Worm (Caenorhabditis elegans): Measurements from ENCODE around the gene psmd-9.
A peak's percentile ranks its signal among the peaks of the same experiment; 100 is the strongest.

psmd-9 gene

ce11 chrII:6877881-6878280 lies 24.0 kb upstream of the psmd-9 start:
- TF ChIP-seq lin-13 (GFP tag; optimal IDR thresholded peaks at IDR 0.05): no peak
- peak; percentile 26 for TF ChIP-seq nhr-28 (tag; optimal IDR thresholded peaks at IDR 0.05)

- TF ChIP-seq ceh-44 (GFP tag; IDR thresholded peaks at IDR 0.05) (no peak), snpc-1.2 (GFP tag; IDR thresholded peaks at IDR 0.05) (no peak)
Observed at ce11 chrII:6880067-6880466, 21.8 kb upstream of the psmd-9 start, which contains the start of gene C44B7.7. C44B7.7 (minus strand) TSS chrII:6880167.

ce11 chrII:6882335-6882734 lies 19.6 kb upstream of the psmd-9 start:
- TF ChIP-seq aha-1 (tag) (peak; percentile 63), T26A8.4 (GFP tag; IDR thresholded peaks at IDR 0.05) (no peak), egl-43 (GFP tag; IDR thresholded peaks at IDR 0.05) (no peak), tra-1 (GFP tag; IDR thresholded peaks at IDR 0.05) (no peak)

- TF ChIP-seq zfp-2 (tag; optimal IDR thresholded peaks at IDR 0.05) (no peak), egl-27 (tag; optimal IDR thresholded peaks at IDR 0.05) (no peak), nhr-11 (tag; optimal IDR thresholded peaks at IDR 0.05) (no peak), nhr-102 (tag; optimal IDR thresholded peaks at IDR 0.05) (no peak), zfp-3 (GFP tag; conservative IDR thresholded peaks at IDR 0.05) (no peak), mdl-1 (tag; optimal IDR thresholded peaks at IDR 0.05) (no peak), duxl-1 (tag; optimal IDR thresholded peaks at IDR 0.05; ENCODE audit: poor library complexity) (no peak), snpc-4 (tag; optimal IDR thresholded peaks at IDR 0.05) (no peak), F37D6.2 (tag; optimal IDR thresholded peaks at IDR 0.05) (no peak), mep-1 (tag; optimal IDR thresholded peaks at IDR 0.05) (no peak), nhr-48 (tag; optimal IDR thresholded peaks at IDR 0.05) (no peak), pqm-1 (tag; optimal IDR thresholded peaks at IDR 0.05) (peak; percentile 93), madf-5 (GFP tag; IDR thresholded peaks at IDR 0.05) (no peak), aly-2 (tag; optimal IDR thresholded peaks at IDR 0.05) (no peak), tag-97 (GFP tag; IDR thresholded peaks at IDR 0.05) (no peak), lin-15B (tag; optimal IDR thresholded peaks at IDR 0.05) (no peak), nhr-76 (tag; optimal IDR thresholded peaks at IDR 0.05) (no peak), lin-13 (GFP tag; optimal IDR thresholded peaks at IDR 0.05) (no peak), ceh-28 (tag; optimal IDR thresholded peaks at IDR 0.05) (no peak), R02D3.7 (tag; optimal IDR thresholded peaks at IDR 0.05) (no peak), set-16 (GFP tag; IDR thresholded peaks at IDR 0.05) (no peak), hmg-1.1 (GFP tag; IDR thresholded peaks at IDR 0.05) (no peak), daf-16 (GFP tag; optimal IDR thresholded peaks at IDR 0.05) (no peak), daf-16 (tag; optimal IDR thresholded peaks at IDR 0.05) (peak; percentile 43), saeg-2 (GFP tag; IDR thresholded peaks at IDR 0.05) (no peak), ces-1 (GFP tag; optimal IDR thresholded peaks at IDR 0.05) (no peak), nhr-28 (tag; optimal IDR thresholded peaks at IDR 0.05) (peak; percentile 62), ZK546.5 (tag; optimal IDR thresholded peaks at IDR 0.05) (no peak), nhr-42 (GFP tag; IDR thresholded peaks at IDR 0.05) (no peak), zip-2 (tag; optimal IDR thresholded peaks at IDR 0.05) (no peak), fkh-10 (GFP tag; optimal IDR thresholded peaks at IDR 0.05) (no peak), php-3 (GFP tag; IDR thresholded peaks at IDR 0.05) (no peak; the same call in 1 of the 2 replicates), spr-1 (tag; optimal IDR thresholded peaks at IDR 0.05) (no peak), F26F4.8 (GFP tag; conservative IDR thresholded peaks at IDR 0.05) (no peak), nhr-77 (tag; optimal IDR thresholded peaks at IDR 0.05) (peak; percentile 9), dve-1 (tag; optimal IDR thresholded peaks at IDR 0.05; ENCODE audit: insufficient read depth) (peak; percentile 48), hlh-11 (tag; optimal IDR thresholded peaks at IDR 0.05) (peak; percentile 39), nhr-111 (GFP tag; optimal IDR thresholded peaks at IDR 0.05) (no peak), T20F7.1 (GFP tag; optimal IDR thresholded peaks at IDR 0.05) (no peak), attf-4 (tag; optimal IDR thresholded peaks at IDR 0.05) (no peak), lin-1 (GFP tag; IDR thresholded peaks at IDR 0.05) (peak; percentile 61; the same call in 1 of the 2 replicates), D1046.2 (GFP tag; IDR thresholded peaks at IDR 0.05) (no peak)
Observed at ce11 chrII:6883716-6884115, 18.2 kb upstream of the psmd-9 start, which contains the start of gene pmp-1. pmp-1 (minus strand) TSS chrII:6883754.

Measured in whole organism, L4 larva.